Worm (Caenorhabditis elegans) whole organism, late embryonic: ENCODE measurements around the gene ilcr-1.
A peak's percentile ranks its signal among the peaks of the same experiment; 100 is the strongest.

Experiments
- C08G9.2 ChIP-seq: sonication (generic microtip); optimal IDR thresholded peaks from 2 replicates; lab custom pipeline; 2016; ENCODE audit warnings: mild to moderate bottlenecking, missing genetic modification characterization, moderate library complexity, missing compliant biosample characterization
- C38D4.7 ChIP-seq: fragments of 200-800 bp; sonication (Bioruptor generic); optimal IDR thresholded peaks from 2 replicates; lab custom pipeline; 2018; ENCODE audit warnings: mild to moderate bottlenecking, missing genetic modification characterization, moderate library complexity, missing compliant biosample characterization
- F13H6.1 ChIP-seq: sonication (generic microtip); optimal IDR thresholded peaks from 2 replicates; lab custom pipeline; 2016; ENCODE audit warnings: missing genetic modification characterization, missing compliant biosample characterization
- K09A11.1 ChIP-seq: sonication (generic microtip); optimal IDR thresholded peaks from 2 replicates; lab custom pipeline; 2017; ENCODE audit warnings: antibody characterized with exemption, mild to moderate bottlenecking, missing genetic modification characterization, missing compliant biosample characterization; ENCODE audit not compliant: insufficient read depth
- T23F11.4 ChIP-seq: fragments of 200-800 bp; sonication (Bioruptor generic); optimal IDR thresholded peaks from 2 replicates; lab custom pipeline; 2018; ENCODE audit warnings: mild to moderate bottlenecking, missing genetic modification characterization, missing compliant biosample characterization
- ceh-14 ChIP-seq: sonication (generic microtip); optimal IDR thresholded peaks from 2 replicates; lab custom pipeline; 2016; ENCODE audit warnings: missing genotype, missing genetic modification characterization, missing compliant biosample characterization
- ceh-18 ChIP-seq: sonication (generic microtip); optimal IDR thresholded peaks from 2 replicates; lab custom pipeline; 2016; ENCODE audit warnings: missing genetic modification characterization, missing compliant biosample characterization
- ceh-19 ChIP-seq: fragments of 200-800 bp; sonication (Bioruptor generic); optimal IDR thresholded peaks from 2 replicates; lab custom pipeline; 2018; ENCODE audit warnings: mild to moderate bottlenecking, missing genetic modification characterization, missing compliant biosample characterization
- ceh-2 ChIP-seq: sonication (generic microtip); optimal IDR thresholded peaks from 2 replicates; lab custom pipeline; 2016; ENCODE audit warnings: missing genotype, missing genetic modification characterization, missing compliant biosample characterization
- ceh-24 ChIP-seq: sonication (generic microtip); optimal IDR thresholded peaks from 2 replicates; lab custom pipeline; 2016; ENCODE audit warnings: mild to moderate bottlenecking, missing genetic modification characterization, missing compliant biosample characterization
- ceh-30 ChIP-seq: fragments of 150-350 bp; optimal IDR thresholded peaks from 2 replicates; lab custom pipeline; 2014; ENCODE audit warnings: missing biosample characterization, missing genetic modification characterization
- ceh-34 ChIP-seq: sonication (generic microtip); optimal IDR thresholded peaks from 2 replicates; lab custom pipeline; 2016; ENCODE audit warnings: mild to moderate bottlenecking, missing genetic modification characterization, missing compliant biosample characterization
- ceh-45 ChIP-seq: fragments of 200-800 bp; sonication (Bioruptor generic); IDR thresholded peaks from 2 replicates; pipeline ENCODE4 v1.3.6; 2022; ENCODE audit warnings: missing genetic modification reagents, missing genetic modification characterization, missing compliant biosample characterization
- ceh-48 ChIP-seq: sonication (generic microtip); optimal IDR thresholded peaks from 2 replicates; lab custom pipeline; 2016; ENCODE audit warnings: missing genetic modification characterization, inconsistent platforms, missing compliant biosample characterization
- ceh-6 ChIP-seq: fragments of 200-800 bp; sonication (Bioruptor generic); optimal IDR thresholded peaks from 2 replicates; lab custom pipeline; 2018; ENCODE audit warnings: mild to moderate bottlenecking, missing genetic modification characterization, missing compliant biosample characterization
- dmd-4 ChIP-seq: sonication (generic microtip); optimal IDR thresholded peaks from 2 replicates; lab custom pipeline; 2016; ENCODE audit warnings: borderline replicate concordance, missing genetic modification characterization, missing compliant biosample characterization
- elt-2 ChIP-seq: sonication (generic microtip); optimal IDR thresholded peaks from 2 replicates; lab custom pipeline; 2016; ENCODE audit warnings: missing genetic modification reagents, missing genetic modification characterization, missing compliant biosample characterization
- eyg-1 ChIP-seq: sonication (generic microtip); optimal IDR thresholded peaks from 2 replicates; lab custom pipeline; 2016; ENCODE audit warnings: missing genotype, missing genetic modification characterization, missing compliant biosample characterization
- fkh-10 ChIP-seq: fragments of 150-350 bp; optimal IDR thresholded peaks from 2 replicates; lab custom pipeline; 2014; ENCODE audit warnings: missing biosample characterization, missing genetic modification reagents, missing genetic modification characterization
- fkh-6 ChIP-seq: sonication (generic microtip); optimal IDR thresholded peaks from 2 replicates; lab custom pipeline; 2016; ENCODE audit warnings: missing genetic modification characterization, missing compliant biosample characterization
- gmeb-2 ChIP-seq: sonication (generic microtip); optimal IDR thresholded peaks from 2 replicates; lab custom pipeline; 2016; ENCODE audit warnings: missing genetic modification characterization, inconsistent platforms, missing compliant biosample characterization
- hlh-15 ChIP-seq: sonication (generic microtip); optimal IDR thresholded peaks from 2 replicates; lab custom pipeline; 2016; ENCODE audit warnings: missing genetic modification characterization, missing compliant biosample characterization
- lin-11 ChIP-seq: fragments of 200-800 bp; sonication (Bioruptor generic); optimal IDR thresholded peaks from 2 replicates; lab custom pipeline; 2018; ENCODE audit warnings: mild to moderate bottlenecking, missing genetic modification characterization, missing compliant biosample characterization
- mec-3 ChIP-seq: sonication (generic microtip); optimal IDR thresholded peaks from 2 replicates; lab custom pipeline; 2016; ENCODE audit warnings: borderline replicate concordance, missing genetic modification characterization, missing compliant biosample characterization
- nhr-232 ChIP-seq: sonication (generic microtip); optimal IDR thresholded peaks from 2 replicates; lab custom pipeline; 2016; ENCODE audit warnings: missing genetic modification characterization, missing compliant biosample characterization
- pag-3 ChIP-seq: sonication (generic microtip); optimal IDR thresholded peaks from 2 replicates; lab custom pipeline; 2016; ENCODE audit warnings: missing compliant biosample characterization, missing genetic modification characterization, borderline replicate concordance
- pha-2 ChIP-seq: sonication (generic microtip); optimal IDR thresholded peaks from 2 replicates; lab custom pipeline; 2017; ENCODE audit warnings: mild to moderate bottlenecking, missing genetic modification characterization, missing compliant biosample characterization
- pqm-1 ChIP-seq: sonication (generic microtip); optimal IDR thresholded peaks from 2 replicates; lab custom pipeline; 2016; ENCODE audit warnings: missing genetic modification characterization, missing compliant biosample characterization
- pros-1 ChIP-seq: fragments of 150-350 bp; optimal IDR thresholded peaks from 2 replicates; lab custom pipeline; 2014; ENCODE audit warnings: missing biosample characterization, missing genetic modification reagents, missing genetic modification characterization
- ref-2 ChIP-seq: sonication (generic microtip); optimal IDR thresholded peaks from 2 replicates; lab custom pipeline; 2016; ENCODE audit warnings: missing genetic modification characterization, missing compliant biosample characterization
- sdc-2 ChIP-seq: sonication (generic microtip); optimal IDR thresholded peaks from 2 replicates; lab custom pipeline; 2016; ENCODE audit warnings: missing genotype, missing genetic modification characterization, missing compliant biosample characterization
- sox-2 ChIP-seq: fragments of 200-800 bp; sonication (Bioruptor generic); IDR thresholded peaks from 2 replicates; pipeline ENCODE4 v1.3.6; 2022; ENCODE audit warnings: missing genetic modification reagents, missing genetic modification characterization, missing compliant biosample characterization
- tbx-2 ChIP-seq: sonication (generic microtip); optimal IDR thresholded peaks from 2 replicates; lab custom pipeline; 2016; ENCODE audit warnings: missing genetic modification characterization, missing compliant biosample characterization
- ttx-3 ChIP-seq: sonication (generic microtip); optimal IDR thresholded peaks from 2 replicates; lab custom pipeline; 2016; ENCODE audit warnings: missing genetic modification reagents, missing genetic modification characterization, missing compliant biosample characterization
- unc-55 ChIP-seq: sonication (generic microtip); optimal IDR thresholded peaks from 2 replicates; lab custom pipeline; 2017; ENCODE audit warnings: missing biosample characterization, missing genetic modification reagents, missing genetic modification characterization
- unc-86 ChIP-seq: sonication (generic microtip); optimal IDR thresholded peaks from 2 replicates; lab custom pipeline; 2016; ENCODE audit warnings: missing genetic modification characterization, missing compliant biosample characterization
- zip-5 ChIP-seq: sonication (generic microtip); optimal IDR thresholded peaks from 2 replicates; lab custom pipeline; 2016; ENCODE audit warnings: missing genetic modification characterization, missing compliant biosample characterization
- ztf-16 ChIP-seq: sonication (generic microtip); optimal IDR thresholded peaks from 2 replicates; lab custom pipeline; 2017; ENCODE audit warnings: missing genetic modification characterization, missing compliant biosample characterization

Gene ilcr-1

ce11 chrIV:14284920-14285319 is 8.7 kb downstream of the ilcr-1 start:
- TF ChIP-seq unc-55, result no peak
- TF ChIP-seq nhr-232 (tag; lab: Kevin White, UChicago), result no peak
- no peak for TF ChIP-seq tbx-2 (tag; lab: Kevin White, UChicago)
- no peak for TF ChIP-seq ceh-30 (tag; lab: Kevin White, UChicago)
- no peak for TF ChIP-seq eyg-1 (tag; lab: Kevin White, UChicago)
- no peak for TF ChIP-seq lin-11
- no peak for TF ChIP-seq dmd-4 (tag; lab: Kevin White, UChicago)
- TF ChIP-seq, all 69 proteins: peak for 0

- TF ChIP-seq zip-5 (tag; lab: Kevin White, UChicago), result no peak
- no peak for TF ChIP-seq ttx-3 (tag; lab: Kevin White, UChicago)
- TF ChIP-seq gmeb-2 (tag; lab: Kevin White, UChicago), result no peak
- TF ChIP-seq fkh-10 (GFP tag; lab: Kevin White, UChicago), result no peak
- TF ChIP-seq C08G9.2 (tag; lab: Kevin White, UChicago), result no peak
- TF ChIP-seq ceh-45, result no peak
- TF ChIP-seq C38D4.7, result no peak
- no peak for TF ChIP-seq pqm-1 (tag; lab: Kevin White, UChicago)
- TF ChIP-seq ceh-34 (tag; lab: Kevin White, UChicago), result no peak
- no peak for TF ChIP-seq ref-2 (tag; lab: Kevin White, UChicago)
- TF ChIP-seq ceh-48, result no peak
- TF ChIP-seq ceh-2, result no peak
- TF ChIP-seq K09A11.1 (tag; lab: Kevin White, UChicago), result no peak
- TF ChIP-seq pros-1 (tag; lab: Kevin White, UChicago), result no peak
- no peak for TF ChIP-seq dmd-4 (tag; lab: Kevin White, UChicago)
- no peak for TF ChIP-seq ceh-6 (GFP tag; lab: Kevin White, UChicago)
- no peak for TF ChIP-seq elt-2 (tag; lab: Kevin White, UChicago)
Measured at ce11 chrIV:14291601-14292000, 15.3 kb downstream of the ilcr-1 start, which contains the start of gene Y64G10A.7. Y64G10A.7 (plus strand) TSS chrIV:14291901.

- no peak for TF ChIP-seq sdc-2
- peak; percentile 58 for TF ChIP-seq ceh-34 (tag; lab: Kevin White, UChicago)
- no peak for TF ChIP-seq nhr-232 (tag; lab: Kevin White, UChicago)
- TF ChIP-seq ceh-24 (tag; lab: Kevin White, UChicago), result no peak
- no peak for TF ChIP-seq ceh-45
- TF ChIP-seq ceh-19 (GFP tag; lab: Kevin White, UChicago), result peak; percentile 11
- TF ChIP-seq F13H6.1 (tag; lab: Kevin White, UChicago), result no peak
- TF ChIP-seq unc-86 (tag; lab: Kevin White, UChicago), result no peak
- TF ChIP-seq pag-3, result no peak
- TF ChIP-seq mec-3 (tag; lab: Kevin White, UChicago), result no peak
Measured at ce11 chrIV:14295262-14295661, 19.0 kb downstream of the ilcr-1 start.

- no peak for TF ChIP-seq C08G9.2 (tag; lab: Kevin White, UChicago)
- no peak for TF ChIP-seq ceh-24 (tag; lab: Kevin White, UChicago)
- TF ChIP-seq ceh-2, result no peak
- no peak for TF ChIP-seq pqm-1 (tag; lab: Kevin White, UChicago)
- TF ChIP-seq ceh-14, result no peak
Measured at ce11 chrIV:14297058-14297457, 20.8 kb downstream of the ilcr-1 start.

- TF ChIP-seq hlh-15 (tag; lab: Kevin White, UChicago) (no peak), ceh-30 (tag; lab: Kevin White, UChicago) (no peak), elt-2 (tag; lab: Kevin White, UChicago) (no peak)
Measured at ce11 chrIV:14305813-14306212, 29.6 kb downstream of the ilcr-1 start.

ce11 chrIV:14318054-14318453 is 41.8 kb downstream of the ilcr-1 start:
- no peak for TF ChIP-seq pha-2 (tag; lab: Kevin White, UChicago)
- no peak for TF ChIP-seq T23F11.4 (GFP tag; lab: Kevin White, UChicago)
- no peak for TF ChIP-seq fkh-6
- TF ChIP-seq sox-2 (GFP tag; lab: Robert Waterston, UW), result no peak
- TF ChIP-seq F13H6.1 (tag; lab: Kevin White, UChicago), result no peak
- TF ChIP-seq unc-55, result no peak
- no peak for TF ChIP-seq hlh-15 (tag; lab: Kevin White, UChicago)
- TF ChIP-seq ceh-24 (tag; lab: Kevin White, UChicago), result no peak
- no peak for TF ChIP-seq ztf-16
- TF ChIP-seq ceh-18 (tag; lab: Kevin White, UChicago), result no peak
- TF ChIP-seq sdc-2, result no peak
- TF ChIP-seq lin-11, result no peak
- TF ChIP-seq ref-2 (tag; lab: Kevin White, UChicago), result no peak
